Worm (Caenorhabditis elegans): ENCODE measurements around the gene T05D4.2.

ce11 chrIII:13542458-13542857 is 20.4 kb downstream of the T05D4.2 start:
- no peak for TF ChIP-seq unc-62 (GFP tag; optimal IDR thresholded peaks at IDR 0.05)
- no peak for TF ChIP-seq fkh-10 (GFP tag; optimal IDR thresholded peaks at IDR 0.05)
- TF ChIP-seq daf-12 (tag; optimal IDR thresholded peaks at IDR 0.05), result no peak
- no peak for TF ChIP-seq nhr-12 (tag; optimal IDR thresholded peaks at IDR 0.05)
- TF ChIP-seq elt-1 (tag; optimal IDR thresholded peaks at IDR 0.05), result no peak
- no peak for TF ChIP-seq fos-1 (tag; optimal IDR thresholded peaks at IDR 0.05)
- TF ChIP-seq ZK546.5 (tag; optimal IDR thresholded peaks at IDR 0.05), result no peak
- TF ChIP-seq nhr-11 (tag; optimal IDR thresholded peaks at IDR 0.05), result no peak

Data from whole organism, L3 larva.